Worm (Caenorhabditis elegans) whole organism, L4 larva: ENCODE data around the gene sod-1.
"Not testable (repeated sequence)": the region's sequence is repeated elsewhere in the genome, so short reads cannot be mapped to it uniquely, and the experiment has no call there.

Source experiments
- F37D6.2 ChIP-seq: sonication (generic microtip); optimal IDR thresholded peaks from 2 replicates; lab custom pipeline; 2016; ENCODE audit warnings: mild to moderate bottlenecking, missing genetic modification characterization, missing compliant biosample characterization
- T20F7.1 ChIP-seq: fragments of 200-800 bp; sonication (Bioruptor generic); optimal IDR thresholded peaks from 2 replicates; lab custom pipeline; 2018; ENCODE audit warnings: mild to moderate bottlenecking, missing genetic modification characterization, missing compliant biosample characterization
- Y5F2A.4 ChIP-seq: fragments of 200-800 bp; sonication (Bioruptor generic); optimal IDR thresholded peaks from 2 replicates; lab custom pipeline; 2018; ENCODE audit warnings: mild to moderate bottlenecking, missing genetic modification characterization, missing compliant biosample characterization
- aha-1 ChIP-seq: fragments of 150-350 bp; peaks from one replicate; lab custom pipeline; 2014; ENCODE audit warnings: missing biosample characterization, missing genetic modification characterization
- ama-1 ChIP-seq: fragments of 150-350 bp; optimal IDR thresholded peaks from 2 replicates; lab custom pipeline; 2014; ENCODE audit warnings: inconsistent platforms, mixed read lengths
- ceh-44 ChIP-seq: fragments of 200-800 bp; sonication (Bioruptor generic); IDR thresholded peaks from 2 replicates; pipeline ENCODE4 v1.3.6; 2022; ENCODE audit warnings: missing genetic modification reagents, missing genetic modification characterization, missing compliant biosample characterization
- ceh-62 ChIP-seq: sonication (generic microtip); optimal IDR thresholded peaks from 2 replicates; lab custom pipeline; 2017; ENCODE audit warnings: missing biosample characterization, missing genetic modification characterization
- dpl-1 ChIP-seq: fragments of 150-350 bp; optimal IDR thresholded peaks from 2 replicates; lab custom pipeline; 2014; ENCODE audit warnings: missing biosample characterization, missing genetic modification reagents, missing genetic modification characterization
- egl-27 ChIP-seq: sonication (generic microtip); optimal IDR thresholded peaks from 3 replicates; lab custom pipeline; 2017; ENCODE audit warnings: missing biosample characterization, missing genetic modification reagents, missing genetic modification characterization
- hlh-30 ChIP-seq: sonication (generic microtip); optimal IDR thresholded peaks from 2 replicates; lab custom pipeline; 2017; ENCODE audit warnings: antibody characterized with exemption, mild to moderate bottlenecking, missing genetic modification characterization, missing compliant biosample characterization; ENCODE audit not compliant: insufficient read depth
- hmg-1.1 ChIP-seq: fragments of 200-800 bp; sonication (Bioruptor generic); IDR thresholded peaks from 2 replicates; pipeline ENCODE4 v1.3.6; 2022; ENCODE audit warnings: missing genetic modification reagents, missing genetic modification characterization, missing compliant biosample characterization
- lin-29 ChIP-seq: fragments of 200-800 bp; sonication (Bioruptor generic); IDR thresholded peaks from 2 replicates; pipeline ENCODE4 v1.3.6; 2022; ENCODE audit warnings: missing genetic modification reagents, missing genetic modification characterization, missing compliant biosample characterization
- lin-38 ChIP-seq: fragments of 200-800 bp; sonication (Bioruptor generic); IDR thresholded peaks from 2 replicates; pipeline ENCODE4 v1.3.6; 2022; ENCODE audit warnings: missing genetic modification reagents, missing genetic modification characterization, missing compliant biosample characterization
- lsy-2 ChIP-seq, 2 experiments: fragments of 150-350 bp in 1 of 2; sonication (generic microtip) in 1 of 2; optimal IDR thresholded peaks; 2 replicates each; lab custom pipeline; 2014 to 2017; ENCODE audit warnings: missing biosample characterization in 2 of 2, missing genetic modification characterization in 2 of 2
- madf-5 ChIP-seq, 2 experiments: fragments of 200-800 bp; sonication (Bioruptor generic); IDR thresholded peaks; 2 replicates each; pipeline ENCODE4 v1.3.6; 2022; ENCODE audit warnings: missing compliant biosample characterization in 2 of 2, missing genetic modification characterization in 2 of 2
- madf-9 ChIP-seq: fragments of 200-800 bp; sonication (Bioruptor generic); conservative IDR thresholded peaks from 2 replicates; pipeline ENCODE4 v1.3.6; 2022; ENCODE audit warnings: missing genetic modification reagents, missing genetic modification characterization, missing compliant biosample characterization
- mdl-1 ChIP-seq, 2 experiments: fragments of 150-350 bp in 1 of 2; sonication (generic microtip) in 1 of 2; optimal IDR thresholded peaks; 2 replicates each; lab custom pipeline; 2014 to 2017; ENCODE audit warnings: missing biosample characterization in 2 of 2, missing genetic modification characterization in 2 of 2
- mdt-29 ChIP-seq: fragments of 200-800 bp; sonication (Bioruptor generic); IDR thresholded peaks from 2 replicates; pipeline ENCODE4 v1.3.6; 2022; ENCODE audit warnings: missing genetic modification reagents, missing genetic modification characterization, missing compliant biosample characterization
- mep-1 ChIP-seq: fragments of 150-350 bp; sonication (generic microtip); optimal IDR thresholded peaks from 3 replicates; lab custom pipeline; 2014; ENCODE audit warnings: missing biosample characterization, missing genetic modification characterization
- mes-2 ChIP-seq: sonication (generic microtip); optimal IDR thresholded peaks from 2 replicates; lab custom pipeline; 2016; ENCODE audit warnings: missing genotype, mild to moderate bottlenecking, missing genetic modification characterization, missing compliant biosample characterization; ENCODE audit not compliant: poor library complexity, severe bottlenecking
- mxl-3 ChIP-seq: fragments of 200-800 bp; sonication (Bioruptor generic); optimal IDR thresholded peaks from 2 replicates; lab custom pipeline; 2018; ENCODE audit warnings: mild to moderate bottlenecking, missing genetic modification characterization, missing compliant biosample characterization
- nhr-237 ChIP-seq: sonication (generic microtip); optimal IDR thresholded peaks from 2 replicates; lab custom pipeline; 2017; ENCODE audit warnings: missing biosample characterization, missing genetic modification characterization
- nhr-28 ChIP-seq: fragments of 150-350 bp; optimal IDR thresholded peaks from 2 replicates; lab custom pipeline; 2014; ENCODE audit warnings: missing biosample characterization, missing genetic modification characterization
- nhr-41 ChIP-seq: fragments of 200-800 bp; sonication (Bioruptor generic); IDR thresholded peaks from 2 replicates; pipeline ENCODE4 v1.3.6; 2022; ENCODE audit warnings: missing genetic modification reagents, missing genetic modification characterization, missing compliant biosample characterization
- nhr-6 ChIP-seq: fragments of 150-350 bp; optimal IDR thresholded peaks from 2 replicates; lab custom pipeline; 2014; ENCODE audit warnings: missing biosample characterization, missing genetic modification characterization
- nhr-77 ChIP-seq: fragments of 150-350 bp; optimal IDR thresholded peaks from 2 replicates; lab custom pipeline; 2014; ENCODE audit warnings: missing biosample characterization, missing genetic modification characterization
- spr-3 ChIP-seq: fragments of 200-800 bp; sonication (Bioruptor generic); optimal IDR thresholded peaks from 2 replicates; lab custom pipeline; 2018; ENCODE audit warnings: mild to moderate bottlenecking, missing genetic modification characterization, missing compliant biosample characterization
- tag-97 ChIP-seq: fragments of 200-800 bp; sonication (Bioruptor generic); IDR thresholded peaks from 2 replicates; pipeline ENCODE4 v1.3.6; 2022; ENCODE audit warnings: missing genetic modification characterization, missing compliant biosample characterization
- unc-62 ChIP-seq, 3 experiments: fragments of 150-350 bp in 1 of 3; sonication (generic microtip); optimal IDR thresholded peaks in 2 of 3; peaks in 1 of 3; 1 replicate in 1 of 3; 2 replicates in 2 of 3; lab custom pipeline; 2014 to 2017; ENCODE audit warnings: missing biosample characterization in 3 of 3, missing genetic modification characterization in 3 of 3, missing genetic modification reagents in 3 of 3, missing genotype in 1 of 3
- zag-1 ChIP-seq: fragments of 150-350 bp; optimal IDR thresholded peaks from 2 replicates; lab custom pipeline; 2014; ENCODE audit warnings: missing biosample characterization, missing genetic modification characterization

sod-1 gene

DNA sequence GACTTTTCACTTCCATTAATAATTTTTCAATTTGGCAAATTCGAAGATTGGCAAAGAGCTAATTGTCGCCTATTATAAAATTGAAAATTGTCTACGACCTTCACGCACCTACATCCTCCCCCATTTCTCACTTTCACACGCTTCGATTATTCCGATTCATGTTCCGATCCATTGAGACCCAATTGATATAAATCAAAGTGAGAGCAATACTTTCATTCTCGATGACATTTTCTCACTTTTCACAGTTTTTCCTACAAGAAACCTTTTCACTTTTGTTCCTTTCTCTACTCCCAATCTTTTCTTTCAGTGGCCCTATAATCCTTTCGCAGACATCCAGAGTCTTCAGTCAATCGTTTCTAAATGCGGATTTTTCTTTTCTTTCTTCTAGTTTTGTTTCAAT, 6.0 kb upstream of the sod-1 start, which contains the start of gene C15F1.2:
Gene C15F1.2, plus strand, starts transcription at position 308 of the 400 bp plus-strand sequence.
- TF ChIP-seq unc-62 (GFP tag; optimal IDR thresholded peaks at IDR 0.05 in 1 of 2; lab: Kevin White, UChicago) (peak in 1 of 2 experiments; percentile 9), unc-62 (tag; optimal IDR thresholded peaks at IDR 0.05; lab: Kevin White, UChicago) (no peak), nhr-41 (no peak)

DNA sequence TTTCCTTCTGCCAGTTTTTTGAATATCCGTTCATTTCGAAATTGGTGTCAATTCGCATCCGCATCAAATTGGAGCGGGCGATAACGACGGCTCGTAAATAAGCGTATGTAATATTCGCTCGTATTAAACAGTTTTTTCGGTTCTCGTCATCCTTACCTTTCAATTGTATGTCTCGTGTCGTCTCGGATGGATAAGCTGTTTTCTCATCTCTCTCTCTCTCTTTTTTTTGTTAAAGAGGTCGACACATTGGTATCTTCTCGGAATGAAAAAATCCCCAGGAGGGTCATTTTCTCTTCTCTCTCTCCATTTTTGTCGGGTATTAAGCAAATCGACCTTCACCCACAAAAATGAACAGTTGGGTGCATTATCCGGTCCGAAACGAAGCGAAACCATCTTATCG, 5.2 kb upstream of the sod-1 start:
- TF ChIP-seq F37D6.2 (tag; lab: Kevin White, UChicago) (no peak), nhr-28 (tag; lab: Kevin White, UChicago) (peak; percentile 11)

DNA sequence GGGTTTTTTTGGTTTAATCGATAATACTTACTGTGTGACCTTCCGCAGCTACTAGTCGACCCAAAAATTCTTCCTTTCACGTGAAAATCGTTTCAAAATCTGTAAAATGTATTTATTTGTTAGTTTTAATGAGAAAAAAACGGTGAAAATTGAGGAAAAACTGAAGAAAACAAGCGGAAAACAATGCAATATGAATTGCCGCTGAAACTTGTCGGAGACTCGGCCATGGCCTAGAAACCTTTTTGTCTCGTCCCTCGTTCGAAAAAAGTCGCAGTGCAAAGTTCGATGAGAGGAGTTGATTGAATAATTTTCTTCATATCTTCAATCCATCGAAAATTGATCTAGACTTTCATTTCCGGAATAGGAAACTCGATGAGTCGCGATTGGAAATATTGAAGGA, 4.0 kb upstream of the sod-1 start, which contains the start of gene C15F1.8:
Gene C15F1.8, minus strand, starts transcription at position 101 of the 400 bp plus-strand sequence.
- TF ChIP-seq zag-1; spr-3 (GFP tag; lab: Kevin White, UChicago); egl-27 (tag; lab: Kevin White, UChicago): not testable (repeated sequence)

DNA sequence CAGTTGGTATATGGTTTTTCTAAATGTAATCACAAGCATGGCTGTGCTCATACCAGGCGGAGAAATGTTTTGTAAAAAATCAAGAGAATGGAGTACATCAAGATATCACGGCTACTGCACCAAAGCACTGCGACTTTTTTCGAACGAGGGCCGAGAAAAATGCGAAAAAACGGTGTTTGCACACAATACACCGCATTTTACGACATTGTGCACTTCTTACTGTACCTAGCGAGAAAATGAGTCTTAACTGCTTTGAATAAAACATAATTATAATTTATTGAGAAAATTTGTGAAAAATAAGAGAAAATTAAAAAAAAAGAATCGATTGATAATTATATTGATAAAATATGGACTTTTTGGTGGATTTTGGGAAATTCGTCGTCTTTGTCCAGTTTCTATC, 2.0 kb upstream of the sod-1 start:
- TF ChIP-seq nhr-77 (tag; lab: Kevin White, UChicago) (no peak), mep-1 (tag; lab: Kevin White, UChicago) (no peak), dpl-1 (peak; percentile 20), lsy-2 (tag; optimal IDR thresholded peaks at IDR 0.05; lab: Kevin White, UChicago) (peak in 1 of 2 experiments; percentile 62), aha-1 (tag; lab: Kevin White, UChicago) (no peak), mdl-1 (tag; optimal IDR thresholded peaks at IDR 0.05; lab: Kevin White, UChicago) (no peak), nhr-237 (tag; lab: Kevin White, UChicago) (no peak), tag-97 (GFP tag; lab: Robert Waterston, UW) (no peak), nhr-6 (tag; lab: Kevin White, UChicago) (no peak), mxl-3 (GFP tag; lab: Kevin White, UChicago) (no peak), mes-2 (tag; lab: Kevin White, UChicago) (peak; percentile 35), lin-29 (no peak), mdt-29 (GFP tag; lab: Robert Waterston, UW) (no peak)

DNA sequence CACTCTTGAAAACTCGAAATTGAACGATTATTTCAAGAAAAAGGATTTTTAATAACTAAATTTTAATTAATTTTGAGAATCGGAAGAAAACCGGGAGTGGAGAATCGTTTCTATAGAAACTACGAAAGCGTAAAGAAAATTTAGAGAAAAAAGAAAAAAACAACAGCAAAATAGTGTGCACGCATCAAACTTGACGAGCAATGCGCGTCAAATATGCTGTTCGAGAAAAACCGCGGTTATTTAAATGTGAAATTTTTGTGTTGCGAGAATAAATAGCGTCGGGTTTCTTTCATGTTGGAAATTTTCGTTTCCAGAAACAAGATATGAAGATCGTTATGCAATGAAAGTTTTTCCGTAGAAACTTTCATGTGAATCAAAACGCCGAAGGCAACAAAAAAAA, 324 bp upstream of the sod-1 start:
- TF ChIP-seq ama-1 (lab: Kevin White, UChicago) (no peak), egl-27 (tag; lab: Kevin White, UChicago) (no peak), lin-38 (GFP tag; lab: Robert Waterston, UW) (peak; percentile 52), ceh-44 (GFP tag; lab: Robert Waterston, UW) (no peak), T20F7.1 (GFP tag; lab: Kevin White, UChicago) (peak; percentile 65), madf-5 (GFP tag; IDR thresholded peaks at IDR 0.05; lab: Robert Waterston, UW) (no peak), dpl-1 (peak; percentile 88), lsy-2 (tag; optimal IDR thresholded peaks at IDR 0.05; lab: Kevin White, UChicago) (peak in 1 of 2 experiments; percentile 76), mes-2 (tag; lab: Kevin White, UChicago) (peak; percentile 74), hmg-1.1 (GFP tag; lab: Robert Waterston, UW) (peak; percentile 43; the same call in 1 of the 2 replicates), ceh-62 (tag; lab: Kevin White, UChicago) (no peak), madf-9 (GFP tag; lab: Robert Waterston, UW) (no peak), nhr-77 (tag; lab: Kevin White, UChicago) (no peak), Y5F2A.4 (GFP tag; lab: Kevin White, UChicago) (no peak), hlh-30 (tag; lab: Kevin White, UChicago) (peak; percentile 57)
